Worm (Caenorhabditis elegans) whole organism, young adult: ENCODE results near the gene B0304.4.

ENCODE experiments used
- B0035.1 ChIP-seq: sonication (generic microtip); optimal IDR thresholded peaks from 2 replicates; lab custom pipeline; 2016; ENCODE audit warnings: missing genetic modification characterization, mild to moderate bottlenecking, missing compliant biosample characterization, missing genotype, missing genetic modification reagents
- B0336.3 ChIP-seq: fragments of 200-800 bp; sonication (Bioruptor generic); IDR thresholded peaks from 2 replicates; pipeline ENCODE4 v1.3.6; 2022; ENCODE audit warnings: missing genetic modification characterization, missing compliant biosample characterization
- F23B12.7 ChIP-seq: sonication (generic microtip); optimal IDR thresholded peaks from 2 replicates; lab custom pipeline; 2017; ENCODE audit warnings: missing genetic modification characterization, mild to moderate bottlenecking, missing compliant biosample characterization, antibody characterized with exemption, moderate library complexity; ENCODE audit not compliant: insufficient read depth
- F33H1.4 ChIP-seq: fragments of 200-800 bp; sonication (Bioruptor generic); IDR thresholded peaks from 2 replicates; pipeline ENCODE4 v1.3.6; 2022; ENCODE audit warnings: missing genetic modification reagents, missing genetic modification characterization, missing compliant biosample characterization
- F37B4.10 ChIP-seq: fragments of 200-800 bp; sonication (Bioruptor generic); IDR thresholded peaks from 2 replicates; pipeline ENCODE4 v1.3.6; 2022; ENCODE audit warnings: missing genetic modification characterization, missing compliant biosample characterization
- F49E8.2 ChIP-seq: sonication (generic microtip); optimal IDR thresholded peaks from 3 replicates; lab custom pipeline; 2017; ENCODE audit warnings: missing genetic modification characterization, mild to moderate bottlenecking, missing compliant biosample characterization, antibody characterized with exemption, moderate library complexity; ENCODE audit not compliant: insufficient read depth
- T07F8.4 ChIP-seq: sonication (generic microtip); optimal IDR thresholded peaks from 2 replicates; lab custom pipeline; 2016; ENCODE audit warnings: mild to moderate bottlenecking, missing genetic modification characterization, moderate library complexity, missing compliant biosample characterization
- Y53F4B.3 ChIP-seq: fragments of 200-800 bp; sonication (Bioruptor generic); IDR thresholded peaks from 2 replicates; pipeline ENCODE4 v1.3.6; 2022; ENCODE audit warnings: missing genetic modification reagents, missing genetic modification characterization, missing compliant biosample characterization
- Y53G8AR.9 ChIP-seq: fragments of 200-800 bp; sonication (Bioruptor generic); conservative IDR thresholded peaks from 2 replicates; pipeline ENCODE4 v1.3.6; 2022; ENCODE audit warnings: missing genetic modification reagents, missing genetic modification characterization, missing compliant biosample characterization
- Y79H2A.3 ChIP-seq: fragments of 200-800 bp; sonication (Bioruptor generic); conservative IDR thresholded peaks from 2 replicates; pipeline ENCODE4 v1.3.6; 2022; ENCODE audit warnings: missing genetic modification reagents, missing genetic modification characterization, missing compliant biosample characterization
- ZK185.1 ChIP-seq: sonication (generic microtip); optimal IDR thresholded peaks from 2 replicates; lab custom pipeline; 2016; ENCODE audit warnings: mild to moderate bottlenecking, missing genetic modification characterization, missing compliant biosample characterization; ENCODE audit not compliant: poor library complexity, severe bottlenecking
- attf-5 ChIP-seq: fragments of 200-800 bp; sonication (Bioruptor generic); optimal IDR thresholded peaks from 2 replicates; lab custom pipeline; 2018; ENCODE audit warnings: mild to moderate bottlenecking, missing genetic modification characterization, missing compliant biosample characterization
- bed-2 ChIP-seq: fragments of 200-800 bp; sonication (Bioruptor generic); IDR thresholded peaks from 2 replicates; pipeline ENCODE4 v1.3.6; 2022; ENCODE audit warnings: missing genetic modification reagents, missing genetic modification characterization, missing compliant biosample characterization
- ceh-40 ChIP-seq: fragments of 200-800 bp; sonication (Bioruptor generic); IDR thresholded peaks from 2 replicates; pipeline ENCODE4 v1.3.6; 2022; ENCODE audit warnings: missing genetic modification characterization, missing compliant biosample characterization
- chd-7 ChIP-seq: sonication (generic microtip); optimal IDR thresholded peaks from 2 replicates; lab custom pipeline; 2016; ENCODE audit warnings: mild to moderate bottlenecking, missing genetic modification characterization, moderate library complexity, missing compliant biosample characterization
- die-1 ChIP-seq: sonication (generic microtip); optimal IDR thresholded peaks from 2 replicates; lab custom pipeline; 2016; ENCODE audit warnings: missing genotype, mild to moderate bottlenecking, missing genetic modification characterization, missing compliant biosample characterization
- egl-18 ChIP-seq: fragments of 200-800 bp; sonication (Bioruptor generic); IDR thresholded peaks from 2 replicates; pipeline ENCODE4 v1.3.6; 2022; ENCODE audit warnings: missing genetic modification reagents, missing genetic modification characterization, missing compliant biosample characterization
- egl-44 ChIP-seq: fragments of 200-800 bp; sonication (Bioruptor generic); IDR thresholded peaks from 2 replicates; pipeline ENCODE4 v1.3.6; 2022; ENCODE audit warnings: missing genetic modification reagents, missing genetic modification characterization, missing compliant biosample characterization
- him-1 ChIP-seq: sonication (generic microtip); optimal IDR thresholded peaks from 2 replicates; lab custom pipeline; 2016; ENCODE audit warnings: missing genotype, missing genetic modification reagents, missing genetic modification characterization, missing compliant biosample characterization
- hmg-1.2 ChIP-seq: fragments of 200-800 bp; sonication (Bioruptor generic); IDR thresholded peaks from 2 replicates; pipeline ENCODE4 v1.3.6; 2022; ENCODE audit warnings: missing genetic modification reagents, missing genetic modification characterization, missing compliant biosample characterization
- lag-1 ChIP-seq: fragments of 200-800 bp; sonication (Bioruptor generic); IDR thresholded peaks from 2 replicates; pipeline ENCODE4 v1.3.6; 2022; ENCODE audit warnings: missing genetic modification reagents, missing genetic modification characterization, missing compliant biosample characterization
- lin-26 ChIP-seq: fragments of 200-800 bp; sonication (Bioruptor generic); IDR thresholded peaks from 2 replicates; pipeline ENCODE4 v1.3.6; 2022; ENCODE audit warnings: missing genetic modification reagents, missing genetic modification characterization, missing compliant biosample characterization
- madf-10 ChIP-seq: sonication (generic microtip); optimal IDR thresholded peaks from 2 replicates; lab custom pipeline; 2016; ENCODE audit warnings: mild to moderate bottlenecking, missing genetic modification characterization, missing compliant biosample characterization
- madf-3 ChIP-seq: fragments of 200-800 bp; sonication (Bioruptor generic); IDR thresholded peaks from 2 replicates; pipeline ENCODE4 v1.3.6; 2022; ENCODE audit warnings: missing genetic modification reagents, missing genetic modification characterization, missing compliant biosample characterization
- madf-8 ChIP-seq: fragments of 200-800 bp; sonication (Bioruptor generic); conservative IDR thresholded peaks from 2 replicates; pipeline ENCODE4 v1.3.6; 2022; ENCODE audit warnings: missing genetic modification reagents, missing genetic modification characterization, missing compliant biosample characterization
- mel-28 ChIP-seq: sonication (generic microtip); optimal IDR thresholded peaks from 2 replicates; lab custom pipeline; 2016; ENCODE audit warnings: borderline replicate concordance, mild to moderate bottlenecking, missing genetic modification characterization, missing compliant biosample characterization
- mes-4 ChIP-seq: sonication (generic microtip); optimal IDR thresholded peaks from 2 replicates; lab custom pipeline; 2016; ENCODE audit warnings: missing genotype, missing genetic modification characterization, missing compliant biosample characterization
- nhr-27 ChIP-seq: fragments of 200-800 bp; sonication (Bioruptor generic); optimal IDR thresholded peaks from 2 replicates; lab custom pipeline; 2018; ENCODE audit warnings: mild to moderate bottlenecking, missing genetic modification characterization, moderate library complexity, missing compliant biosample characterization
- nhr-90 ChIP-seq: sonication (generic microtip); optimal IDR thresholded peaks from 2 replicates; lab custom pipeline; 2016; ENCODE audit warnings: missing genotype, mild to moderate bottlenecking, missing genetic modification characterization, missing compliant biosample characterization
- rec-8 ChIP-seq, 2 experiments: sonication (generic microtip); optimal IDR thresholded peaks; 2 replicates each; lab custom pipeline; 2016; ENCODE audit warnings: mild to moderate bottlenecking in 2 of 2, missing genetic modification characterization in 2 of 2, missing genetic modification reagents in 2 of 2, missing genotype in 2 of 2, missing biosample characterization in 1 of 2, missing compliant biosample characterization in 1 of 2, moderate library complexity in 1 of 2
- sdz-38 ChIP-seq: sonication (generic microtip); optimal IDR thresholded peaks from 2 replicates; lab custom pipeline; 2016; ENCODE audit warnings: missing genotype, missing genetic modification characterization, missing compliant biosample characterization
- sea-2 ChIP-seq: fragments of 200-800 bp; sonication (Bioruptor generic); IDR thresholded peaks from 2 replicates; pipeline ENCODE4 v1.3.6; 2022; ENCODE audit warnings: missing genetic modification characterization, missing compliant biosample characterization
- snpc-1.3 ChIP-seq: sonication (generic microtip); optimal IDR thresholded peaks from 2 replicates; lab custom pipeline; 2017; ENCODE audit warnings: missing genetic modification characterization, mild to moderate bottlenecking, missing compliant biosample characterization, antibody characterized with exemption, moderate library complexity, missing genotype, missing genetic modification reagents; ENCODE audit not compliant: insufficient read depth
- snpc-4 ChIP-seq, 5 experiments: fragments of 150-350 bp in 1 of 5; sonication (generic microtip) in 4 of 5; optimal IDR thresholded peaks; 2 replicates each; lab custom pipeline; 2014 to 2018; ENCODE audit warnings: missing genetic modification characterization in 5 of 5, missing biosample characterization in 3 of 5, antibody characterized with exemption in 2 of 5, mild to moderate bottlenecking in 2 of 5, missing compliant biosample characterization in 2 of 5, missing genotype in 2 of 5, moderate library complexity in 2 of 5, missing genetic modification reagents in 1 of 5
- tbx-9 ChIP-seq: sonication (generic microtip); optimal IDR thresholded peaks from 2 replicates; lab custom pipeline; 2016; ENCODE audit warnings: borderline replicate concordance, missing genetic modification characterization, inconsistent platforms, missing compliant biosample characterization
- zfh-2 ChIP-seq: fragments of 200-800 bp; sonication (Bioruptor generic); conservative IDR thresholded peaks from 2 replicates; pipeline ENCODE4 v1.3.6; 2022; ENCODE audit warnings: missing genetic modification reagents, missing genetic modification characterization, missing compliant biosample characterization
- zim-3 ChIP-seq: sonication (generic microtip); optimal IDR thresholded peaks from 2 replicates; lab custom pipeline; 2017; ENCODE audit warnings: mild to moderate bottlenecking, missing genetic modification characterization, moderate library complexity, missing compliant biosample characterization
- ztf-18 ChIP-seq: sonication (generic microtip); optimal IDR thresholded peaks from 2 replicates; lab custom pipeline; 2016; ENCODE audit warnings: missing genotype, mild to moderate bottlenecking, missing genetic modification characterization, missing compliant biosample characterization
- ztf-28 ChIP-seq: fragments of 200-800 bp; sonication (Bioruptor generic); IDR thresholded peaks from 2 replicates; pipeline ENCODE4 v1.3.6; 2022; ENCODE audit warnings: missing genetic modification reagents, missing genetic modification characterization, missing compliant biosample characterization
- ztf-3 ChIP-seq: fragments of 200-800 bp; sonication (Bioruptor generic); optimal IDR thresholded peaks from 2 replicates; lab custom pipeline; 2018; ENCODE audit warnings: mild to moderate bottlenecking, missing genetic modification characterization, missing compliant biosample characterization
- ztf-6 ChIP-seq: fragments of 200-800 bp; sonication (Bioruptor generic); IDR thresholded peaks from 2 replicates; pipeline ENCODE4 v1.3.6; 2022; ENCODE audit warnings: missing genetic modification reagents, missing genetic modification characterization, missing compliant biosample characterization

B0304.4 gene

DNA sequence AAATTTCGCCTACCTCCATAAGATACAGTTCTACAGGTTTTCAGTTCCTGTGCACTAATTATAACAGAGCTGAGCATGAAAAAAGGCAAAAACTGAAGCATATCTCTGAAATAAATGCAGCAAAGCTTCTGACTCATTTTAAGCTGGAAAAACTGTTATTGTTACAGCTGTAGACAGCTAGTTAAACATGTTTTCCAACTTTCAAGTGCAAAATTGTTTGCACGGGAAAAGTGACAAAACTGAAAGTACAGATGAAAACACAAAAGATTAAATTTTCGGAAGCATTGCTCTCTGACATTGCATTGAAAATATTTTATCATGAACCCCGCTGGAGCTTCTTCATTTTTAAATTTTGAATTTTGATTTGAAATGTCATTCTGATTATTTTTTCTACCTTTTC lies 32.3 kb downstream of the B0304.4 start, which contains the start of gene T05C1.5:
Gene T05C1.5, minus strand, starts transcription at position 101 of the 400 bp plus-strand sequence.
- TF ChIP-seq F37B4.10: no peak
- no peak for TF ChIP-seq Y79H2A.3 (GFP tag; lab: Robert Waterston, UW)
- TF ChIP-seq ztf-6 (GFP tag; lab: Robert Waterston, UW): no peak
- no peak for TF ChIP-seq madf-3 (GFP tag; lab: Robert Waterston, UW)
- no peak for TF ChIP-seq lin-26 (GFP tag; lab: Robert Waterston, UW)
- no peak for TF ChIP-seq tbx-9 (tag; lab: Kevin White, UChicago)
- TF ChIP-seq bed-2 (GFP tag; lab: Robert Waterston, UW): no peak
- no peak for TF ChIP-seq him-1 (tag; lab: Kevin White, UChicago)
- no peak for TF ChIP-seq zim-3
- TF ChIP-seq B0336.3 (GFP tag; lab: Robert Waterston, UW): no peak
- TF ChIP-seq sea-2: no peak
- TF ChIP-seq egl-44 (GFP tag; lab: Robert Waterston, UW): no peak
- no peak for TF ChIP-seq mes-4 (tag; lab: Kevin White, UChicago)
- no peak for TF ChIP-seq ztf-3 (GFP tag; lab: Kevin White, UChicago)
- TF ChIP-seq sdz-38 (tag; lab: Kevin White, UChicago): no peak
- no peak for TF ChIP-seq madf-8 (GFP tag; lab: Robert Waterston, UW)
- no peak for TF ChIP-seq attf-5 (GFP tag; lab: Kevin White, UChicago)
- no peak for TF ChIP-seq T07F8.4 (tag; lab: Kevin White, UChicago)
- no peak for TF ChIP-seq nhr-90 (tag; lab: Kevin White, UChicago)
- TF ChIP-seq F49E8.2 (tag; lab: Kevin White, UChicago): no peak

DNA sequence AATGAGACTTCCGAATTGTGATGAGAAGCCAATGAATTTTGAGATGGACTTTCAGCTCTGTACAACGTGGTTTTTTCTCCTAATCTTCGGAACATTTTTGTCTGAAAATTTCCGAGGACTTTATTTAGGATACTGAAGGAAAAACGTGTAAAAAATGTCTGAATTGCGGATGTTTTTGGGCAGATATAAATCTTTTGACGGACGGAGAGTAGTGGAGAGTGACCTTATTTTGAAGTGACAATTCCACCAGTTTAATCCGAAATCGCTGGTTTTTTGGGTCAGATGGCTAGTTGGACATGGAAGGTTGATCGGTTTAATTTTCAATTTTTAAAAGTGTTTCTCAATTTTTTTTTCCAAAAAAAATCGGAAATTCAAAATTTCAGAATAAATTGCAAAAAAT lies 33.7 kb downstream of the B0304.4 start, which contains the start of gene T05C1.3:
Gene T05C1.3, minus strand, starts transcription at position 101 of the 400 bp plus-strand sequence.
- TF ChIP-seq zfh-2 (GFP tag; lab: Robert Waterston, UW) (no peak), B0336.3 (GFP tag; lab: Robert Waterston, UW) (no peak), Y53F4B.3 (GFP tag; lab: Robert Waterston, UW) (no peak), egl-18 (no peak), bed-2 (GFP tag; lab: Robert Waterston, UW) (no peak), die-1 (tag; lab: Kevin White, UChicago) (no peak), madf-10 (tag; lab: Kevin White, UChicago) (no peak), F33H1.4 (GFP tag; lab: Robert Waterston, UW) (no peak), snpc-4 (GFP tag; optimal IDR thresholded peaks at IDR 0.05; lab: Kevin White, UChicago) (no peak), snpc-4 (tag; optimal IDR thresholded peaks at IDR 0.05; lab: Kevin White, UChicago) (no peak), ztf-28 (no peak), ceh-40 (no peak), rec-8 (tag; optimal IDR thresholded peaks at IDR 0.05; lab: Kevin White, UChicago) (no peak), lag-1 (GFP tag; lab: Robert Waterston, UW) (no peak), ztf-18 (tag; lab: Kevin White, UChicago) (no peak), ZK185.1 (tag; lab: Kevin White, UChicago) (no peak)
- TF ChIP-seq, all 124 proteins: peak for 0

DNA sequence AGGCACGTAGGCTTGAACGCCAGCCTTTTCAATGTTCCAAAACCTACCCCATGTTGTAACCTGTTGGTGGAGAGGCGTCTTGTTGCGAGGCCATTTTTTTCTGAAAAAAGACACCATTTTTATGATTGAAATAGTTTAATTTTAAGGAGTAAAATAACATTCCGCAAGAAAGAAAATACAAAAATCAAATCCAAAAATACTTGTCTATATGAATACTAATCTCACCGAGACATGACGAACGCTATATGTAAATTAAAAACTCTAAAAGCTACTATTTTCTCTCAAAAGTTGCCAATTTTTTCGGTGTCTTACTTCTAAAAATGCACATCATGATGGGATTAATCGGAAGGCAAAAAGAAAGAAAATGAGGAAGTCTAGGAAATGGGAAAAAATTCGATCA lies 41.0 kb downstream of the B0304.4 start, which contains the start of gene T05C1.2:
Gene T05C1.2, minus strand, starts transcription at position 101 of the 400 bp plus-strand sequence.
- TF ChIP-seq nhr-27 (no peak), chd-7 (tag; lab: Kevin White, UChicago) (no peak), F23B12.7 (tag; lab: Kevin White, UChicago) (no peak), mel-28 (no peak), snpc-1.3 (no peak), hmg-1.2 (GFP tag; lab: Robert Waterston, UW) (no peak), madf-10 (tag; lab: Kevin White, UChicago) (no peak), B0035.1 (tag; lab: Kevin White, UChicago) (no peak), Y53G8AR.9 (GFP tag; lab: Robert Waterston, UW) (no peak), zim-3 (no peak)
- TF ChIP-seq, all 124 proteins: peak for 0
